Fruit fly (Drosophila melanogaster): ENCODE results near the gene DIP-zeta.

DIP-zeta gene

DNA sequence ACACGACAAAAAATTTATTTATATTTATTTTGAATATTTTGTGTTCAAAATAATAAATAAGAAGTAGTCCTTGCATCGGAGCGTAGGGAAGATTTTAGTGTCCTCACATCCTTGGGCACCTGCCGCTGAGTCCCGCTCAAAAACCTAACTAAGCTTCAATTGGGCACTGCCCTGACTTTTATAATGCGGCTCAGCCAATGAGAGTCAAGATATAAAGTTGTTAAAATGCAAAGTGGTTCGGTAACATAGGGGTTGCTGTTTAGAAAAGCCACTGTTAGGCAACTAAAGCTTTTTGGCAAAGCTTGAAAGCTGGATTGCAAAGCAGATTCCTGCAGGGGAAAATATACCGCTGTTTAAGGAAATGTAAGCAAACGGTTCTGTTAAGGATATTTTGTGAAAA, 11.8 kb upstream of the DIP-zeta start:
- TF ChIP-seq psq (GFP tag; optimal IDR thresholded peaks at IDR 0.05) (no peak), CG32264 (GFP tag; optimal IDR thresholded peaks at IDR 0.05) (no peak)

dm6 chr2L:9076821-9077220, 5.9 kb upstream of the DIP-zeta start, which contains the start of gene CG12439:
Gene CG12439, plus strand, starts transcription at chr2L:9077121.
- TF ChIP-seq sage (GFP tag; optimal IDR thresholded peaks at IDR 0.05) (no peak), brk (GFP tag; optimal IDR thresholded peaks at IDR 0.05) (no peak)

- TF ChIP-seq Vsx2 (GFP tag; optimal IDR thresholded peaks at IDR 0.05; ENCODE audit: partially characterized antibody): no peak
- TF ChIP-seq usp (GFP tag; optimal IDR thresholded peaks at IDR 0.05): no peak
- TF ChIP-seq Hr78 (GFP tag; optimal IDR thresholded peaks at IDR 0.05): no peak
- no peak for TF ChIP-seq ey (GFP tag; optimal IDR thresholded peaks at IDR 0.05)
- no peak for TF ChIP-seq lola (GFP tag; optimal IDR thresholded peaks at IDR 0.05)
- TF ChIP-seq CG32264 (GFP tag; optimal IDR thresholded peaks at IDR 0.05): no peak
- TF ChIP-seq Abd-B (GFP tag; optimal IDR thresholded peaks at IDR 0.05): no peak
- TF ChIP-seq Rel (GFP tag; optimal IDR thresholded peaks at IDR 0.05): no peak
- TF ChIP-seq Rel (tag; optimal IDR thresholded peaks at IDR 0.05): no peak
- no peak for TF ChIP-seq N (GFP tag; optimal IDR thresholded peaks at IDR 0.05)
- no peak for TF ChIP-seq dmrt93B (GFP tag; optimal IDR thresholded peaks at IDR 0.05)
- no peak for TF ChIP-seq Dif (GFP tag; optimal IDR thresholded peaks at IDR 0.05; ENCODE audit: partially characterized antibody)
Measured at dm6 chr2L:9067124-9067523, 3.8 kb downstream of the DIP-zeta start.

DNA sequence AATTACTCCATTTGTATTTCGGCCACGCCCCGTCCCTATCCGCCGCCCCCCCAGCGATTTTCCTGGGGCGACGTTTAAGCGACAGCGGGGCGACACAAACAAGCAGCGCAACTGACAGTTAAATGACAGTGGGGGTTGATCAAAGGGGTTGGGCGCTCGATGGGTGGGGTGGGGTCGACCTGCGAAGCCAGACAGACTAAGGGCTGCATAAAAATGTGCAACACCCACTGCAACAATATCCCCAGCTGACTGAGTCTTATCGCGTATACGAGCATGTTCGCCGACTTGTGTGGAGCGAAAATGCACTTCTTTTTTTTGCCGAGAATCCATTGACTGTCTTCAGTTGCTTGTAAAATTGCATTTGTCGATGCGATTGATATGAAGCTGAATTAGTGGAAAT, 39.2 kb downstream of the DIP-zeta start, which contains the start of gene CG9582:
Gene CG9582 (minus strand): TSS at position 101 of the 400 bp plus-strand sequence.
- no peak for TF ChIP-seq CG9705 (GFP tag; optimal IDR thresholded peaks at IDR 0.05)
- TF ChIP-seq ey (GFP tag; optimal IDR thresholded peaks at IDR 0.05): no peak
- no peak for TF ChIP-seq woc (GFP tag; optimal IDR thresholded peaks at IDR 0.05)
- no peak for TF ChIP-seq br (GFP tag; optimal IDR thresholded peaks at IDR 0.05)
- TF ChIP-seq sage (GFP tag; optimal IDR thresholded peaks at IDR 0.05): no peak
- TF ChIP-seq dmrt93B (GFP tag; optimal IDR thresholded peaks at IDR 0.05): no peak
- TF ChIP-seq Hnf4 (GFP tag; optimal IDR thresholded peaks at IDR 0.05): no peak
- no peak for TF ChIP-seq Myc (optimal IDR thresholded peaks at IDR 0.05)
- TF ChIP-seq brk (GFP tag; optimal IDR thresholded peaks at IDR 0.05): no peak
- TF ChIP-seq foxo (GFP tag; optimal IDR thresholded peaks at IDR 0.05): no peak
- TF ChIP-seq sv (GFP tag; optimal IDR thresholded peaks at IDR 0.05): no peak
- TF ChIP-seq fru (GFP tag; optimal IDR thresholded peaks at IDR 0.05): no peak
- TF ChIP-seq N (GFP tag; optimal IDR thresholded peaks at IDR 0.05): no peak
- TF ChIP-seq Abd-B (GFP tag; optimal IDR thresholded peaks at IDR 0.05): no peak
- TF ChIP-seq OdsH (GFP tag; optimal IDR thresholded peaks at IDR 0.05): no peak
- TF ChIP-seq rgr (GFP tag; optimal IDR thresholded peaks at IDR 0.05): no peak

- TF ChIP-seq tai (GFP tag; optimal IDR thresholded peaks at IDR 0.05) (no peak), sv (GFP tag; optimal IDR thresholded peaks at IDR 0.05) (no peak), dmrt93B (GFP tag; optimal IDR thresholded peaks at IDR 0.05) (no peak), br (GFP tag; optimal IDR thresholded peaks at IDR 0.05) (no peak), CG9705 (GFP tag; optimal IDR thresholded peaks at IDR 0.05) (no peak), Jra (GFP tag; optimal IDR thresholded peaks at IDR 0.05) (no peak), dl (GFP tag; optimal IDR thresholded peaks at IDR 0.05; ENCODE audit: insufficient read depth in 1 of 2, partially characterized antibody in 2 of 2) (no peak)
Measured at dm6 chr2L:9026157-9026556, 44.8 kb downstream of the DIP-zeta start.

dm6 chr2L:9019438-9019837, 51.5 kb downstream of the DIP-zeta start:
- TF ChIP-seq brk (GFP tag; optimal IDR thresholded peaks at IDR 0.05) (no peak), sv (GFP tag; optimal IDR thresholded peaks at IDR 0.05) (no peak), dmrt93B (GFP tag; optimal IDR thresholded peaks at IDR 0.05) (no peak), br (GFP tag; optimal IDR thresholded peaks at IDR 0.05) (no peak), Dif (GFP tag; optimal IDR thresholded peaks at IDR 0.05; ENCODE audit: partially characterized antibody) (no peak), Vsx2 (GFP tag; optimal IDR thresholded peaks at IDR 0.05; ENCODE audit: partially characterized antibody) (no peak), psq (GFP tag; optimal IDR thresholded peaks at IDR 0.05) (no peak), usp (GFP tag; optimal IDR thresholded peaks at IDR 0.05) (no peak), Hr83 (GFP tag; optimal IDR thresholded peaks at IDR 0.05; ENCODE audit: poor library complexity, severe bottlenecking) (no peak), rgr (GFP tag; optimal IDR thresholded peaks at IDR 0.05) (no peak), pan (optimal IDR thresholded peaks at IDR 0.05) (no peak), Jra (GFP tag; optimal IDR thresholded peaks at IDR 0.05) (no peak), Hr78 (GFP tag; optimal IDR thresholded peaks at IDR 0.05) (no peak), foxo (GFP tag; optimal IDR thresholded peaks at IDR 0.05) (no peak), lola (GFP tag; optimal IDR thresholded peaks at IDR 0.05) (no peak), jim (GFP tag; optimal IDR thresholded peaks at IDR 0.05) (no peak)
